Fruit fly (Drosophila melanogaster) whole organism, embryonic: Measurements from ENCODE around the gene BHD.

ENCODE experiments used
- Atf-2 ChIP-seq: fragments of 200-800 bp; sonication (Bioruptor generic); optimal IDR thresholded peaks from 2 replicates; lab custom pipeline; 2016; ENCODE audit warnings: missing biosample characterization, missing genetic modification characterization
- Atf3 ChIP-seq: fragments of 200-800 bp; sonication (Bioruptor generic); optimal IDR thresholded peaks from 3 replicates; lab custom pipeline; 2016; ENCODE audit warnings: missing biosample characterization, missing genetic modification characterization
- CG1024 ChIP-seq: fragments of 200-800 bp; sonication (Bioruptor generic); IDR thresholded peaks from 2 replicates; pipeline ENCODE4 v1.3.6; 2022; ENCODE audit warnings: missing biosample characterization, missing genetic modification characterization
- CG10654 ChIP-seq: fragments of 200-800 bp; sonication (Bioruptor generic); optimal IDR thresholded peaks from 2 replicates; lab custom pipeline; 2016; ENCODE audit warnings: missing biosample characterization, missing genetic modification characterization
- CG11247 ChIP-seq: fragments of 200-800 bp; sonication (Bioruptor generic); IDR thresholded peaks from 2 replicates; pipeline ENCODE4 v1.3.6; 2022; ENCODE audit warnings: missing biosample characterization, missing genetic modification characterization
- CG11398 ChIP-seq: fragments of 200-800 bp; sonication (Bioruptor generic); optimal IDR thresholded peaks from 2 replicates; lab custom pipeline; 2016; ENCODE audit warnings: missing biosample characterization, missing genetic modification characterization
- CG11456 ChIP-seq: fragments of 200-800 bp; sonication (Bioruptor generic); IDR thresholded peaks from 3 replicates; pipeline ENCODE4 v1.3.6; 2022; ENCODE audit warnings: missing biosample characterization, missing genetic modification characterization
- CG12071 ChIP-seq: fragments of 200-800 bp; sonication (Bioruptor generic); optimal IDR thresholded peaks from 3 replicates; lab custom pipeline; 2018; ENCODE audit warnings: missing biosample characterization, mild to moderate bottlenecking, missing genetic modification characterization
- CG15269 ChIP-seq: fragments of 200-800 bp; sonication (Bioruptor generic); optimal IDR thresholded peaks from 2 replicates; lab custom pipeline; 2018; ENCODE audit warnings: missing biosample characterization, mild to moderate bottlenecking, missing genetic modification characterization, moderate library complexity
- CG1529 ChIP-seq: fragments of 200-800 bp; sonication (Bioruptor generic); optimal IDR thresholded peaks from 3 replicates; lab custom pipeline; 2018; ENCODE audit warnings: missing biosample characterization, missing genetic modification characterization
- CG15479 ChIP-seq: fragments of 200-800 bp; sonication (Bioruptor generic); optimal IDR thresholded peaks from 3 replicates; lab custom pipeline; 2019; ENCODE audit warnings: missing biosample characterization, mild to moderate bottlenecking, missing genetic modification characterization, moderate library complexity
- CG16813 ChIP-seq: fragments of 200-800 bp; sonication (Bioruptor generic); IDR thresholded peaks from 3 replicates; pipeline ENCODE4 v1.3.6; 2022; ENCODE audit warnings: missing biosample characterization, missing genetic modification characterization; ENCODE audit not compliant: partially characterized antibody
- CG17359 ChIP-seq: fragments of 200-800 bp; sonication (Bioruptor generic); optimal IDR thresholded peaks from 3 replicates; lab custom pipeline; 2018; ENCODE audit warnings: missing biosample characterization, mild to moderate bottlenecking, missing genetic modification characterization, moderate library complexity
- CG17361 ChIP-seq: fragments of 200-800 bp; sonication (Bioruptor generic); IDR thresholded peaks from 3 replicates; pipeline ENCODE4 v1.3.6; 2022; ENCODE audit warnings: missing biosample characterization, missing genetic modification characterization
- CG17829 ChIP-seq: fragments of 200-800 bp; optimal IDR thresholded peaks from 2 replicates; lab custom pipeline; 2019; ENCODE audit warnings: missing biosample characterization, mild to moderate bottlenecking, missing genetic modification characterization, moderate library complexity
- CG18262 ChIP-seq: fragments of 200-800 bp; optimal IDR thresholded peaks from 3 replicates; lab custom pipeline; 2019; ENCODE audit warnings: missing biosample characterization, mild to moderate bottlenecking, missing genetic modification characterization, moderate library complexity
- CG18476 ChIP-seq: fragments of 200-800 bp; sonication (Bioruptor generic); optimal IDR thresholded peaks from 2 replicates; lab custom pipeline; 2016; ENCODE audit warnings: missing biosample characterization, mild to moderate bottlenecking, missing genetic modification characterization
- CG2129 ChIP-seq: fragments of 200-800 bp; sonication (Bioruptor generic); IDR thresholded peaks from 2 replicates; pipeline ENCODE4 v1.3.6; 2022; ENCODE audit warnings: missing biosample characterization, missing genetic modification characterization; ENCODE audit not compliant: partially characterized antibody
- CG2712 ChIP-seq: fragments of 200-800 bp; optimal IDR thresholded peaks from 3 replicates; lab custom pipeline; 2019; ENCODE audit warnings: missing biosample characterization, mild to moderate bottlenecking, missing genetic modification characterization, moderate library complexity
- CG30403 ChIP-seq: fragments of 200-800 bp; sonication (Bioruptor generic); optimal IDR thresholded peaks from 3 replicates; lab custom pipeline; 2016; ENCODE audit warnings: missing biosample characterization, missing genetic modification characterization
- CG31441 ChIP-seq: fragments of 200-800 bp; sonication (Bioruptor generic); IDR thresholded peaks from 2 replicates; pipeline ENCODE4 v1.3.6; 2022; ENCODE audit warnings: missing biosample characterization, missing genetic modification characterization
- CG4282 ChIP-seq: fragments of 200-800 bp; sonication (Bioruptor generic); optimal IDR thresholded peaks from 2 replicates; lab custom pipeline; 2016; ENCODE audit warnings: missing biosample characterization, missing genetic modification characterization
- CG7839 ChIP-seq: fragments of 200-800 bp; sonication (Bioruptor generic); optimal IDR thresholded peaks from 3 replicates; lab custom pipeline; 2018; ENCODE audit warnings: missing biosample characterization, mild to moderate bottlenecking, missing genetic modification characterization, moderate library complexity
- CG8089 ChIP-seq: fragments of 200-800 bp; sonication (Bioruptor generic); optimal IDR thresholded peaks from 3 replicates; lab custom pipeline; 2016; ENCODE audit warnings: missing biosample characterization, missing genetic modification characterization
- CoRest ChIP-seq: fragments of 200-800 bp; sonication (Bioruptor generic); optimal IDR thresholded peaks from 3 replicates; lab custom pipeline; 2018; ENCODE audit warnings: missing biosample characterization, mild to moderate bottlenecking, missing genetic modification characterization, moderate library complexity
- E2f1 ChIP-seq: fragments of 200-800 bp; sonication (Bioruptor generic); IDR thresholded peaks from 2 replicates; pipeline ENCODE4 v1.3.6; 2022; ENCODE audit warnings: missing biosample characterization, missing genetic modification characterization
- HLH3B ChIP-seq: fragments of 200-800 bp; sonication (Bioruptor generic); IDR thresholded peaks from 2 replicates; pipeline ENCODE4 v1.3.6; 2022; ENCODE audit warnings: missing biosample characterization, missing genetic modification characterization
- MESR4 ChIP-seq: fragments of 200-800 bp; sonication (Bioruptor generic); optimal IDR thresholded peaks from 2 replicates; lab custom pipeline; 2018; ENCODE audit warnings: missing biosample characterization, mild to moderate bottlenecking, missing genetic modification characterization, moderate library complexity
- Oli ChIP-seq: fragments of 200-800 bp; sonication (Bioruptor generic); optimal IDR thresholded peaks from 2 replicates; lab custom pipeline; 2018; ENCODE audit warnings: missing biosample characterization, mild to moderate bottlenecking, missing genetic modification characterization, moderate library complexity
- Sox102F ChIP-seq: fragments of 200-800 bp; sonication (Bioruptor generic); optimal IDR thresholded peaks from 2 replicates; lab custom pipeline; 2018; ENCODE audit warnings: missing biosample characterization, mild to moderate bottlenecking, missing genetic modification characterization, moderate library complexity
- Vsx1 ChIP-seq: fragments of 200-800 bp; sonication (Bioruptor generic); optimal IDR thresholded peaks from 2 replicates; lab custom pipeline; 2017; ENCODE audit warnings: missing biosample characterization, mild to moderate bottlenecking, missing genetic modification characterization, missing genetic modification reagents
- al ChIP-seq: fragments of 200-800 bp; sonication (Bioruptor generic); IDR thresholded peaks from 2 replicates; pipeline ENCODE4 v1.3.6; 2022; ENCODE audit warnings: missing biosample characterization, missing genetic modification characterization
- chn ChIP-seq: fragments of 200-800 bp; sonication (Bioruptor generic); optimal IDR thresholded peaks from 2 replicates; lab custom pipeline; 2016; ENCODE audit warnings: missing biosample characterization, missing genetic modification characterization
- croc ChIP-seq: fragments of 200-800 bp; sonication (Bioruptor generic); conservative IDR thresholded peaks from 3 replicates; pipeline ENCODE4 v1.3.6; 2022; ENCODE audit warnings: missing biosample characterization, missing genetic modification characterization
- dpn ChIP-seq, 2 experiments: fragments of 200-800 bp; sonication (Bioruptor generic); optimal IDR thresholded peaks; 3 replicates each; lab custom pipeline; 2016; ENCODE audit warnings: missing biosample characterization in 2 of 2, missing genetic modification characterization in 2 of 2
- ewg ChIP-seq: fragments of 200-800 bp; sonication (Bioruptor generic); optimal IDR thresholded peaks from 3 replicates; lab custom pipeline; 2017; ENCODE audit warnings: mild to moderate bottlenecking, missing biosample characterization, missing genetic modification reagents, missing genetic modification characterization
- exex ChIP-seq: fragments of 200-800 bp; sonication (Bioruptor generic); optimal IDR thresholded peaks from 4 replicates; lab custom pipeline; 2018; ENCODE audit warnings: missing biosample characterization, mild to moderate bottlenecking, missing genetic modification characterization, moderate library complexity
- eyg ChIP-seq: fragments of 200-800 bp; sonication (Bioruptor generic); optimal IDR thresholded peaks from 3 replicates; lab custom pipeline; 2016; ENCODE audit warnings: missing biosample characterization, missing genetic modification characterization
- fd64A ChIP-seq: fragments of 200-800 bp; sonication (Bioruptor generic); optimal IDR thresholded peaks from 3 replicates; lab custom pipeline; 2018; ENCODE audit warnings: missing biosample characterization, mild to moderate bottlenecking, missing genetic modification characterization
- gce ChIP-seq: fragments of 200-800 bp; sonication (Bioruptor generic); IDR thresholded peaks from 3 replicates; pipeline ENCODE4 v1.3.6; 2022; ENCODE audit warnings: missing biosample characterization, missing genetic modification characterization
- gem ChIP-seq: fragments of 200-800 bp; sonication (Bioruptor generic); optimal IDR thresholded peaks from 2 replicates; lab custom pipeline; 2019; ENCODE audit warnings: missing biosample characterization, mild to moderate bottlenecking, missing genetic modification characterization, moderate library complexity
- lab ChIP-seq: fragments of 200-800 bp; sonication (Bioruptor generic); optimal IDR thresholded peaks from 3 replicates; lab custom pipeline; 2017; ENCODE audit warnings: missing biosample characterization, missing genetic modification characterization, mild to moderate bottlenecking, moderate library complexity, missing genetic modification reagents
- mld ChIP-seq: fragments of 200-800 bp; sonication (Bioruptor generic); IDR thresholded peaks from 3 replicates; pipeline ENCODE4 v1.3.6; 2022; ENCODE audit warnings: missing biosample characterization, missing genetic modification characterization; ENCODE audit not compliant: partially characterized antibody
- pita ChIP-seq: fragments of 200-800 bp; sonication (Bioruptor generic); optimal IDR thresholded peaks from 2 replicates; lab custom pipeline; 2017; ENCODE audit warnings: missing biosample characterization, mild to moderate bottlenecking, missing genetic modification characterization
- prd ChIP-seq, 3 experiments: fragments of >200 bp in 2 of 3; fragments of 200-800 bp in 1 of 3; sonication (Bioruptor generic) in 1 of 3; optimal IDR thresholded peaks in 2 of 3; IDR thresholded peaks in 1 of 3; 2 replicates in 2 of 3; 3 replicates in 1 of 3; pipeline versions ENCODE4 v1.3.6 to Lab custom; 2017 to 2022; ENCODE audit warnings: missing biosample characterization in 1 of 3, missing genetic modification characterization in 1 of 3
- row ChIP-seq: fragments of 200-800 bp; sonication (Bioruptor generic); IDR thresholded peaks from 3 replicates; pipeline ENCODE4 v1.3.6; 2022; ENCODE audit warnings: missing biosample characterization, missing genetic modification characterization
- slp2 ChIP-seq: fragments of 200-800 bp; sonication (Bioruptor generic); optimal IDR thresholded peaks from 2 replicates; lab custom pipeline; 2016; ENCODE audit warnings: missing biosample characterization, missing genetic modification characterization
- tgo ChIP-seq: fragments of 200-800 bp; sonication (Bioruptor generic); IDR thresholded peaks from 3 replicates; pipeline ENCODE4 v1.3.6; 2022; ENCODE audit warnings: missing biosample characterization, missing genetic modification characterization
- tio ChIP-seq: fragments of 200-800 bp; sonication (Bioruptor generic); optimal IDR thresholded peaks from 2 replicates; lab custom pipeline; 2017; ENCODE audit warnings: missing biosample characterization, missing genetic modification characterization, inconsistent platforms
- zfh2 ChIP-seq: fragments of 200-800 bp; sonication (Bioruptor generic); optimal IDR thresholded peaks from 2 replicates; lab custom pipeline; 2016; ENCODE audit warnings: missing biosample characterization, missing genetic modification characterization

Gene BHD

DNA sequence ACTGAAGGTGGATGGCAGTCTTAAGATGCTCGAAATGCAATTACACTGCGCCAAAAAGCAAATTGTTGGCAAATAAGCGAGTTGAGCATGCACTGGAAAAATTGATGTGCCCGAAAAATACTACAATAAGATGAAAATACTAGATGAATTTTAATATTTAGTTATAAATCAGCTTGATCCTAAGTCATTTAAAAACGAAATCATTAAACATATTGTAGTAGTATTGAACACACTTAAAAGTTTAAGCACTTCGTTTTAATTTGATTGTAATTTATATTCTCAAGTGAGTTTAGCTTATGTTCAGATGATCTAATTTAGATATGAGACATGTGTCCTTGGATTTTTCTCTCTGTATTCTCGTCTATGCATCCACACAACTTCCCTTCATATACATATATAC is 24.1 kb downstream of the BHD start (continued):
- 0 out of 2 replicates have a peak, but pooled peaks have one; percentile 7 for TF ChIP-seq HLH3B (GFP tag; lab: Robert Waterston, UW)
- TF ChIP-seq CG17829 (tag; lab: Kevin White, UChicago): peak; percentile 42
- TF ChIP-seq tgo (GFP tag; lab: Robert Waterston, UW): no peak
- no peak for TF ChIP-seq pita (GFP tag; lab: Kevin White, UChicago)
- no peak for TF ChIP-seq CG11247
- no peak for TF ChIP-seq prd (optimal IDR thresholded peaks at IDR 0.05; lab: Kevin White, UChicago)
- TF ChIP-seq prd (GFP tag; IDR thresholded peaks at IDR 0.05; lab: Robert Waterston, UW): peak; percentile 51; the same call in 1 of the 3 replicates
- no peak for TF ChIP-seq CG15479 (GFP tag; lab: Kevin White, UChicago)
- TF ChIP-seq MESR4 (GFP tag; lab: Kevin White, UChicago): no peak
- no peak for TF ChIP-seq chn (GFP tag; lab: Kevin White, UChicago)
- TF ChIP-seq slp2 (GFP tag; lab: Kevin White, UChicago): no peak
- TF ChIP-seq row: 0 out of 3 replicates have a peak, but pooled peaks have one; percentile 19
- no peak for TF ChIP-seq zfh2 (GFP tag; lab: Kevin White, UChicago)
- no peak for TF ChIP-seq CG1024 (GFP tag; lab: Robert Waterston, UW)
- no peak for TF ChIP-seq CG11456 (GFP tag; lab: Robert Waterston, UW)
- TF ChIP-seq CG30403 (GFP tag; lab: Kevin White, UChicago): peak; percentile 31
- TF ChIP-seq CG18262: peak; percentile 46
- 0 out of 2 replicates have a peak, but pooled peaks have one; percentile 9 for TF ChIP-seq al (GFP tag; lab: Robert Waterston, UW)
- no peak for TF ChIP-seq CG8089 (GFP tag; lab: Kevin White, UChicago)
- TF ChIP-seq CG17361 (GFP tag; lab: Robert Waterston, UW): no peak
- no peak for TF ChIP-seq tio (GFP tag; lab: Kevin White, UChicago)
- peak; percentile 72 for TF ChIP-seq CG31441 (GFP tag; lab: Robert Waterston, UW)
- no peak for TF ChIP-seq CG11398 (GFP tag; lab: Kevin White, UChicago)
- no peak for TF ChIP-seq CG4282
- peak in 1 of 2 experiments; percentile 33 for TF ChIP-seq dpn (GFP tag; optimal IDR thresholded peaks at IDR 0.05; lab: Kevin White, UChicago)
- TF ChIP-seq E2f1 (GFP tag; lab: Robert Waterston, UW): no peak
- TF ChIP-seq CG2712 (tag; lab: Kevin White, UChicago): no peak
- no peak for TF ChIP-seq CG10654 (GFP tag; lab: Kevin White, UChicago)
- TF ChIP-seq Atf-2 (GFP tag; lab: Kevin White, UChicago): no peak
- no peak for TF ChIP-seq CG16813
- TF ChIP-seq ewg: no peak
- TF ChIP-seq CG15269 (tag; lab: Kevin White, UChicago): peak; percentile 18
- TF ChIP-seq Atf3 (GFP tag; lab: Kevin White, UChicago): no peak
- peak; percentile 59 for TF ChIP-seq CG7839 (tag; lab: Kevin White, UChicago)
- TF ChIP-seq gce (GFP tag; lab: Robert Waterston, UW): no peak
- TF ChIP-seq CG17359 (tag; lab: Kevin White, UChicago): peak; percentile 56
- no peak for TF ChIP-seq CG2129 (GFP tag; lab: Robert Waterston, UW)
- no peak for TF ChIP-seq eyg (GFP tag; lab: Kevin White, UChicago)
- no peak for TF ChIP-seq CG12071 (GFP tag; lab: Kevin White, UChicago)
- peak; percentile 15; the same call in 1 of the 3 replicates for TF ChIP-seq croc (GFP tag; lab: Robert Waterston, UW)
- TF ChIP-seq CG18476 (GFP tag; lab: Kevin White, UChicago): no peak
- TF ChIP-seq lab (GFP tag; lab: Kevin White, UChicago): peak; percentile 25
- no peak for TF ChIP-seq mld (GFP tag; lab: Robert Waterston, UW)
- TF ChIP-seq CG1529 (GFP tag; lab: Kevin White, UChicago): no peak
- no peak for TF ChIP-seq Vsx1 (GFP tag; lab: Kevin White, UChicago)
- TF ChIP-seq gem (tag; lab: Kevin White, UChicago): peak; percentile 48
- peak; percentile 13 for TF ChIP-seq Oli (tag; lab: Kevin White, UChicago)
- TF ChIP-seq CoRest: no peak
- TF ChIP-seq fd64A (GFP tag; lab: Kevin White, UChicago): no peak
- TF ChIP-seq Sox102F (GFP tag; lab: Kevin White, UChicago): peak; percentile 42
- no peak for TF ChIP-seq exex (tag; lab: Kevin White, UChicago)
